Fruit fly (Drosophila melanogaster): ENCODE data around the gene aly.
A peak's percentile ranks its signal among the peaks of the same experiment; 100 is the strongest.

aly gene

DNA sequence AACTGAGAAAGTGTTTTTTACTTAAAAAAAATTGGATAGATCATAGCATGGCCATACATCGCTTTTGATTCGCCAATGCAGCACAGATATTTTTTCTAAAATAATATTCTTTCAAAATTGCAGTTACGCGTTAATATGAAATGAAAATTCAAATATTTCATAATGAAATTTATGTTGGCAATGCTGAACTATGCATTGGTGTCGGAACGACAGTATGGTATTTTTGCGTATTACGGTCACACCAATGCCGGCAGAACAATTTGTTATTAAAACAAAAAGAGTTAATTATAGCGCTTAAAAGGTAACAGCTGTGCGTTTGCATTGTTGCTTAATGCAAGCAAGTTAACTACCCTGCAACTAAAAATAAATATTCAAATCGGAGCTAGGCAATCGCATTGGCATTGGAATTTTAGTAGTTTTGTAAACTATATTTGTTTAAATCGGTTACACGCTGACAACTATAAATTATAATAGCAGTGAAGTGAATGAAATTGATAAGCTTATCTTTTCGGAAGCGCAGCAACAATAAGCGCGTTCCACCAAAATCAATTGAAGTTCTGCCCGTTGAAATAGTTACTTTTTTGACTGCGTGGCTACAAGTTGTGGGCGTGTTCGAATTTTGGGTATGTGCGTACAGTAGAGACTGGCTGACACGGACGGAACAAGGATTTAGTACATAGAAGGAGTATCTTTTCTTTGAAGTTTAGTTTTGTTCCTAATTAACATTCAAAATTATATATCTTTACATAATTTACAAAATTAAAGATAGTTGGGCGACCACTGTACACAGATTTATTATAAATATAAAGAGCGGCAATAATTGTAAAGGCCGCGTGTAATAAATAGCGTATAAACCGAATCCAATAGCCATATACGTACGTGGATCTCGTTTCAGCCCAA is 16.1 kb upstream of the aly start, which contains the start of gene Prx4 (continued):
- TF ChIP-seq C15 (GFP tag; IDR thresholded peaks at IDR 0.05) (0 out of 3 replicates have a peak, but pooled peaks have one; percentile 63), al (GFP tag; IDR thresholded peaks at IDR 0.05) (peak; percentile 50; the same call in 1 of the 2 replicates), gsb (GFP tag; IDR thresholded peaks at IDR 0.05) (no peak), ranshi (GFP tag; IDR thresholded peaks at IDR 0.05) (peak; percentile 73), CG7556 (GFP tag; optimal IDR thresholded peaks at IDR 0.05) (peak; percentile 67), Doc2 (GFP tag; IDR thresholded peaks at IDR 0.05) (no peak), CG15479 (GFP tag; optimal IDR thresholded peaks at IDR 0.05) (no peak), tgo (GFP tag; IDR thresholded peaks at IDR 0.05) (peak; percentile 69), Ptx1 (GFP tag; IDR thresholded peaks at IDR 0.05) (peak; percentile 74), p53 (GFP tag; optimal IDR thresholded peaks at IDR 0.05) (no peak), crp (GFP tag; optimal IDR thresholded peaks at IDR 0.05) (no peak), Antp (GFP tag; optimal IDR thresholded peaks at IDR 0.05) (peak; percentile 32), CG11247 (GFP tag; IDR thresholded peaks at IDR 0.05) (peak; percentile 76), exex (tag; optimal IDR thresholded peaks at IDR 0.05) (peak; percentile 48), emc (GFP tag; optimal IDR thresholded peaks at IDR 0.05) (no peak), Atf-2 (GFP tag; optimal IDR thresholded peaks at IDR 0.05) (no peak), CG15696 (tag; optimal IDR thresholded peaks at IDR 0.05) (peak; percentile 24), stc (GFP tag; IDR thresholded peaks at IDR 0.05) (peak; percentile 80), CG30431 (GFP tag; optimal IDR thresholded peaks at IDR 0.05) (peak; percentile 38), CG4424 (GFP tag; optimal IDR thresholded peaks at IDR 0.05) (peak; percentile 70), Hr39 (optimal IDR thresholded peaks at IDR 0.05) (no peak), Hr78 (GFP tag; optimal IDR thresholded peaks at IDR 0.05) (peak in 1 of 2 experiments; percentile 6), bigmax (GFP tag; optimal IDR thresholded peaks at IDR 0.05) (no peak), Max (GFP tag; optimal IDR thresholded peaks at IDR 0.05) (no peak), Trl (optimal IDR thresholded peaks at IDR 0.05) (no peak), Trl (GFP tag; optimal IDR thresholded peaks at IDR 0.05) (peak; percentile 19), CG30403 (GFP tag; optimal IDR thresholded peaks at IDR 0.05) (peak; percentile 76), B-H2 (GFP tag; optimal IDR thresholded peaks at IDR 0.05) (no peak), CG15073 (GFP tag; optimal IDR thresholded peaks at IDR 0.05) (no peak), CG33557 (GFP tag; optimal IDR thresholded peaks at IDR 0.05) (peak; percentile 23), Gsc (GFP tag; IDR thresholded peaks at IDR 0.05) (no peak; the same call in 1 of the 2 replicates), CG10565 (GFP tag; optimal IDR thresholded peaks at IDR 0.05) (no peak), CG16779 (GFP tag; IDR thresholded peaks at IDR 0.05) (0 out of 2 replicates have a peak, but pooled peaks have one; percentile 55), Dp (GFP tag; optimal IDR thresholded peaks at IDR 0.05) (peak; percentile 53), CG7928 (GFP tag; optimal IDR thresholded peaks at IDR 0.05) (peak; percentile 19), CG7372 (GFP tag; IDR thresholded peaks at IDR 0.05) (peak; percentile 65)

DNA sequence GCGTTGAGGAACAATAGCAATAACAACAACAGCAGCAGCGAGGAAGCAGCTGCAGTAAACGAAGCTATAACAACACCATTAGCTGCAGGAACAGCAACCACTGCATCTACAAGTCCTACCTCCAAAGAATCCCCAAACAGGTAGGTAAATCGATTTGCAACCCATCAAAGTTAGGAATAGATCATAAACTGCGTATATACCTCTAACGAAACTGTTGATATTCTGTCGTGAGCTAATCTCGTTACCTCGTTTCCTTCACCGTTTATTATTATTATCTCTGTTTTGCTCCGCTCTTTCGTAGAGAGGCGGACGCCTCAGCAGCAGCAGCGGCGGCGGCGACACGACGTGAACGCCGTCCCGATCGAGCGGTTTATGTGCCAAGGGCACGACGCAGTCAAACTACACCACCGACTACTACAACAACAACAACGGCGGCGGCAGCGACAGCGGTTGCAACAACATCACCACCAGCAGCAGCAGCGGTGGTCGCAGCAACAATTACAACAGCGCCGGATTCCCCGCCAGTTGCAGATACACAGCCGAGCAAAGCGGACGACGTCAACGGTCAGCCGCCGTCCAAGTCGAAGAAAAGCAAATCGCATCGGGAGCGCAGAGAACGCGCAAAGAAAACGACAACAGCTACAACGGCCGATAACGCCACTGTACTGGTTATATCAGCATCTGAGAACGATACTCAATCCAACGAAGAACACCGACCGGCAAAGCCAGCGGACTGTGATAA is 11.7 kb upstream of the aly start:
- TF ChIP-seq CG5953 (GFP tag; IDR thresholded peaks at IDR 0.05), result no peak
- no peak for TF ChIP-seq az2 (GFP tag; optimal IDR thresholded peaks at IDR 0.05)
- no peak for TF ChIP-seq Tbp (GFP tag; optimal IDR thresholded peaks at IDR 0.05)
- no peak for TF ChIP-seq Sox100B (GFP tag; optimal IDR thresholded peaks at IDR 0.05)
- TF ChIP-seq CG12942 (GFP tag; optimal IDR thresholded peaks at IDR 0.05), result no peak
- no peak for TF ChIP-seq Mad (GFP tag; optimal IDR thresholded peaks at IDR 0.05)
- no peak for TF ChIP-seq Elba2 (GFP tag; optimal IDR thresholded peaks at IDR 0.05)
- TF ChIP-seq CG6854 (GFP tag; optimal IDR thresholded peaks at IDR 0.05), result no peak
- TF ChIP-seq sisA (GFP tag; IDR thresholded peaks at IDR 0.05), result no peak
- TF ChIP-seq sug (tag; optimal IDR thresholded peaks at IDR 0.05), result peak; percentile 82
- TF ChIP-seq CG15479 (GFP tag; optimal IDR thresholded peaks at IDR 0.05), result peak; percentile 99
- TF ChIP-seq zfh1 (GFP tag; IDR thresholded peaks at IDR 0.05), result peak; percentile 67; the same call in 2 of the 3 replicates
- peak; percentile 30 for TF ChIP-seq CG15269 (tag; optimal IDR thresholded peaks at IDR 0.05)
- TF ChIP-seq hbn (GFP tag; IDR thresholded peaks at IDR 0.05; ENCODE audit: partially characterized antibody), result no peak
- no peak for TF ChIP-seq CG30020 (tag; optimal IDR thresholded peaks at IDR 0.05)
- TF ChIP-seq CG17612 (GFP tag; IDR thresholded peaks at IDR 0.05), result no peak

Data from whole organism, embryonic.